Fruit fly (Drosophila melanogaster) whole organism, embryonic: ENCODE measurements around the gene Acp29AB.
A peak's percentile ranks its signal among the peaks of the same experiment; 100 is the strongest.

Experiments used
- Awh ChIP-seq: fragments of 200-800 bp; sonication (Bioruptor generic); IDR thresholded peaks from 2 replicates; pipeline ENCODE4, ENCODE4 v1.3.6; 2022; ENCODE audit warnings: missing biosample characterization, missing genetic modification characterization
- B-H2 ChIP-seq: fragments of 200-800 bp; sonication (Bioruptor generic); optimal IDR thresholded peaks from 2 replicates; lab custom pipeline; 2018; ENCODE audit warnings: missing biosample characterization, mild to moderate bottlenecking, missing genetic modification characterization
- CG10209 ChIP-seq: fragments of 200-800 bp; sonication (Bioruptor generic); optimal IDR thresholded peaks from 3 replicates; lab custom pipeline; 2017; ENCODE audit warnings: missing biosample characterization, mild to moderate bottlenecking, missing genetic modification characterization, missing genetic modification reagents
- CG10267 ChIP-seq: fragments of 200-800 bp; sonication (Bioruptor generic); optimal IDR thresholded peaks from 2 replicates; lab custom pipeline; 2018; ENCODE audit warnings: missing biosample characterization, mild to moderate bottlenecking, missing genetic modification characterization, moderate library complexity
- CG11247 ChIP-seq: fragments of 200-800 bp; sonication (Bioruptor generic); IDR thresholded peaks from 2 replicates; pipeline ENCODE4 v1.3.6; 2022; ENCODE audit warnings: missing biosample characterization, missing genetic modification characterization
- CG11560 ChIP-seq: fragments of 200-800 bp; sonication (Bioruptor generic); IDR thresholded peaks from 3 replicates; pipeline ENCODE4 v1.3.6; 2022; ENCODE audit warnings: missing biosample characterization, missing genetic modification characterization
- CG13287 ChIP-seq: fragments of 200-800 bp; sonication (Bioruptor generic); IDR thresholded peaks from 2 replicates; pipeline ENCODE4 v1.3.6; 2022; ENCODE audit warnings: missing biosample characterization, missing genetic modification characterization; ENCODE audit not compliant: partially characterized antibody
- CG15011 ChIP-seq: fragments of 200-800 bp; sonication (Bioruptor generic); optimal IDR thresholded peaks from 3 replicates; lab custom pipeline; 2018; ENCODE audit warnings: missing biosample characterization, mild to moderate bottlenecking, missing genetic modification characterization
- CG16863 ChIP-seq: fragments of 200-800 bp; sonication (Bioruptor generic); optimal IDR thresholded peaks from 3 replicates; lab custom pipeline; 2016; ENCODE audit warnings: missing biosample characterization, missing genetic modification characterization
- CG18619 ChIP-seq: fragments of 200-800 bp; sonication (Bioruptor generic); optimal IDR thresholded peaks from 3 replicates; lab custom pipeline; 2017; ENCODE audit warnings: missing biosample characterization, mild to moderate bottlenecking, missing genetic modification characterization
- CG18764 ChIP-seq: fragments of 200-800 bp; sonication (Bioruptor generic); optimal IDR thresholded peaks from 3 replicates; lab custom pipeline; 2016; ENCODE audit warnings: missing biosample characterization, missing genetic modification characterization
- CG2129 ChIP-seq: fragments of 200-800 bp; sonication (Bioruptor generic); IDR thresholded peaks from 2 replicates; pipeline ENCODE4 v1.3.6; 2022; ENCODE audit warnings: missing biosample characterization, missing genetic modification characterization; ENCODE audit not compliant: partially characterized antibody
- CG2202 ChIP-seq: fragments of 200-800 bp; sonication (Bioruptor generic); optimal IDR thresholded peaks from 2 replicates; lab custom pipeline; 2018; ENCODE audit warnings: missing biosample characterization, mild to moderate bottlenecking, missing genetic modification characterization
- CG2875 ChIP-seq: fragments of 200-800 bp; sonication (Bioruptor generic); optimal IDR thresholded peaks from 2 replicates; lab custom pipeline; 2017; ENCODE audit warnings: missing biosample characterization, mild to moderate bottlenecking, missing genetic modification characterization, missing genetic modification reagents
- CG30020 ChIP-seq: fragments of 200-800 bp; optimal IDR thresholded peaks from 2 replicates; lab custom pipeline; 2019; ENCODE audit warnings: missing biosample characterization, mild to moderate bottlenecking, missing genetic modification characterization, moderate library complexity
- CG3838 ChIP-seq: fragments of 200-800 bp; sonication (Bioruptor generic); optimal IDR thresholded peaks from 3 replicates; lab custom pipeline; 2016; ENCODE audit warnings: missing biosample characterization, missing genetic modification characterization
- CG3847 ChIP-seq: fragments of 200-800 bp; sonication (Bioruptor generic); IDR thresholded peaks from 2 replicates; pipeline ENCODE4 v1.3.6; 2022; ENCODE audit warnings: missing biosample characterization, missing genetic modification characterization
- CG4617 ChIP-seq: fragments of 200-800 bp; sonication (Bioruptor generic); optimal IDR thresholded peaks from 3 replicates; lab custom pipeline; 2016; ENCODE audit warnings: missing biosample characterization, missing genetic modification characterization, borderline replicate concordance
- CG4707 ChIP-seq: fragments of 200-800 bp; sonication (Bioruptor generic); optimal IDR thresholded peaks from 2 replicates; lab custom pipeline; 2018; ENCODE audit warnings: missing biosample characterization, mild to moderate bottlenecking, missing genetic modification characterization, moderate library complexity
- CG6254 ChIP-seq: fragments of 200-800 bp; sonication (Bioruptor generic); optimal IDR thresholded peaks from 3 replicates; lab custom pipeline; 2017; ENCODE audit warnings: mild to moderate bottlenecking, missing biosample characterization, missing genetic modification reagents, missing genetic modification characterization
- CG7556 ChIP-seq: fragments of 200-800 bp; sonication (Bioruptor generic); optimal IDR thresholded peaks from 2 replicates; lab custom pipeline; 2017; ENCODE audit warnings: missing biosample characterization, mild to moderate bottlenecking, missing genetic modification characterization
- CG7963 ChIP-seq: fragments of 200-800 bp; sonication (Bioruptor generic); IDR thresholded peaks from 3 replicates; pipeline ENCODE4 v1.3.6; 2022; ENCODE audit warnings: missing biosample characterization, missing genetic modification characterization; ENCODE audit not compliant: partially characterized antibody
- Dp ChIP-seq: fragments of 200-800 bp; sonication (Bioruptor generic); optimal IDR thresholded peaks from 2 replicates; lab custom pipeline; 2018; ENCODE audit warnings: missing biosample characterization, mild to moderate bottlenecking, missing genetic modification characterization, moderate library complexity
- Dref ChIP-seq: fragments of 200-800 bp; sonication (Bioruptor generic); IDR thresholded peaks from 2 replicates; pipeline ENCODE4 v1.3.6; 2022; ENCODE audit warnings: missing biosample characterization, missing genetic modification characterization
- ERR ChIP-seq: fragments of 200-800 bp; sonication (Bioruptor generic); optimal IDR thresholded peaks from 2 replicates; lab custom pipeline; 2016; ENCODE audit warnings: missing biosample characterization, missing genetic modification characterization
- Ets65A ChIP-seq: fragments of 200-800 bp; sonication (Bioruptor generic); peaks from one replicate; lab custom pipeline; 2016; ENCODE audit warnings: missing biosample characterization, missing genetic modification characterization
- H15 ChIP-seq: fragments of 200-800 bp; sonication (Bioruptor generic); IDR thresholded peaks from 3 replicates; pipeline ENCODE4 v1.3.6; 2022; ENCODE audit warnings: missing biosample characterization, missing genetic modification characterization
- Hmr ChIP-seq: fragments of 200-800 bp; sonication (Bioruptor generic); optimal IDR thresholded peaks from 3 replicates; lab custom pipeline; 2017; ENCODE audit warnings: mild to moderate bottlenecking, missing biosample characterization, missing genetic modification reagents, missing genetic modification characterization
- NK7.1 ChIP-seq: fragments of 200-800 bp; sonication (Bioruptor generic); optimal IDR thresholded peaks from 3 replicates; lab custom pipeline; 2016; ENCODE audit warnings: missing biosample characterization, missing genetic modification characterization
- Nf-YB ChIP-seq: fragments of 200-800 bp; sonication (Bioruptor generic); optimal IDR thresholded peaks from 3 replicates; lab custom pipeline; 2019; ENCODE audit warnings: missing biosample characterization, mild to moderate bottlenecking, missing genetic modification characterization, moderate library complexity
- Opbp ChIP-seq: fragments of 200-800 bp; sonication (Bioruptor generic); IDR thresholded peaks from 3 replicates; pipeline ENCODE4 v1.3.6; 2022; ENCODE audit warnings: missing biosample characterization, missing genetic modification characterization; ENCODE audit not compliant: partially characterized antibody
- Optix ChIP-seq: fragments of 200-800 bp; sonication (Bioruptor generic); IDR thresholded peaks from 3 replicates; pipeline ENCODE4 v1.3.6; 2022; ENCODE audit warnings: missing biosample characterization, missing genetic modification characterization
- Sox102F ChIP-seq: fragments of 200-800 bp; sonication (Bioruptor generic); optimal IDR thresholded peaks from 2 replicates; lab custom pipeline; 2018; ENCODE audit warnings: missing biosample characterization, mild to moderate bottlenecking, missing genetic modification characterization, moderate library complexity
- az2 ChIP-seq: fragments of 200-800 bp; sonication (Bioruptor generic); optimal IDR thresholded peaks from 3 replicates; lab custom pipeline; 2016; ENCODE audit warnings: missing biosample characterization, missing genetic modification characterization
- chinmo ChIP-seq: fragments of 200-800 bp; sonication (Bioruptor generic); IDR thresholded peaks from 4 replicates; pipeline ENCODE4 v1.3.6; 2022; ENCODE audit warnings: missing biosample characterization, missing genetic modification characterization; ENCODE audit not compliant: partially characterized antibody
- dmrt99B ChIP-seq: fragments of 200-800 bp; sonication (Bioruptor generic); optimal IDR thresholded peaks from 2 replicates; lab custom pipeline; 2018; ENCODE audit warnings: missing biosample characterization, mild to moderate bottlenecking, missing genetic modification characterization, moderate library complexity
- grau ChIP-seq: fragments of 200-800 bp; optimal IDR thresholded peaks from 3 replicates; lab custom pipeline; 2019; ENCODE audit warnings: missing biosample characterization, mild to moderate bottlenecking, missing genetic modification characterization, moderate library complexity
- gsb ChIP-seq: fragments of 200-800 bp; sonication (Bioruptor generic); IDR thresholded peaks from 2 replicates; pipeline ENCODE4 v1.3.6; 2022; ENCODE audit warnings: missing biosample characterization, missing genetic modification characterization
- mirr ChIP-seq: fragments of 200-800 bp; sonication (Bioruptor generic); optimal IDR thresholded peaks from 3 replicates; lab custom pipeline; 2018; ENCODE audit warnings: missing biosample characterization, mild to moderate bottlenecking, missing genetic modification characterization
- seq ChIP-seq: fragments of 200-800 bp; sonication (Bioruptor generic); IDR thresholded peaks from 2 replicates; pipeline ENCODE4 v1.3.6; 2022; ENCODE audit warnings: missing biosample characterization, missing genetic modification characterization
- shn ChIP-seq: fragments of 200-800 bp; sonication (Bioruptor generic); optimal IDR thresholded peaks from 3 replicates; lab custom pipeline; 2016; ENCODE audit warnings: missing biosample characterization, missing genetic modification characterization
- sisA ChIP-seq: fragments of 200-800 bp; sonication (Bioruptor generic); IDR thresholded peaks from 2 replicates; pipeline ENCODE4 v1.3.6; 2022; ENCODE audit warnings: missing biosample characterization, missing genetic modification characterization
- sob ChIP-seq: fragments of 200-800 bp; sonication (Bioruptor generic); IDR thresholded peaks from 2 replicates; pipeline ENCODE4 v1.3.6; 2022; ENCODE audit warnings: missing biosample characterization, missing genetic modification characterization
- tap ChIP-seq: fragments of 200-800 bp; optimal IDR thresholded peaks from 3 replicates; lab custom pipeline; 2019; ENCODE audit warnings: missing biosample characterization, mild to moderate bottlenecking, missing genetic modification characterization, moderate library complexity
- tgo ChIP-seq: fragments of 200-800 bp; sonication (Bioruptor generic); IDR thresholded peaks from 3 replicates; pipeline ENCODE4 v1.3.6; 2022; ENCODE audit warnings: missing biosample characterization, missing genetic modification characterization
- vnd ChIP-seq: fragments of 200-800 bp; sonication (Bioruptor generic); IDR thresholded peaks from 3 replicates; pipeline ENCODE4 v1.3.6; 2022; ENCODE audit warnings: missing biosample characterization, missing genetic modification characterization; ENCODE audit not compliant: partially characterized antibody
- wor ChIP-seq: fragments of 200-800 bp; sonication (Bioruptor generic); IDR thresholded peaks from 2 replicates; pipeline ENCODE4 v1.3.6; 2022; ENCODE audit warnings: missing biosample characterization, missing genetic modification characterization
- z ChIP-seq: fragments of 200-800 bp; sonication (Bioruptor generic); IDR thresholded peaks from 3 replicates; pipeline ENCODE4 v1.3.6; 2022; ENCODE audit warnings: missing biosample characterization, missing genetic modification characterization

Acp29AB gene

DNA sequence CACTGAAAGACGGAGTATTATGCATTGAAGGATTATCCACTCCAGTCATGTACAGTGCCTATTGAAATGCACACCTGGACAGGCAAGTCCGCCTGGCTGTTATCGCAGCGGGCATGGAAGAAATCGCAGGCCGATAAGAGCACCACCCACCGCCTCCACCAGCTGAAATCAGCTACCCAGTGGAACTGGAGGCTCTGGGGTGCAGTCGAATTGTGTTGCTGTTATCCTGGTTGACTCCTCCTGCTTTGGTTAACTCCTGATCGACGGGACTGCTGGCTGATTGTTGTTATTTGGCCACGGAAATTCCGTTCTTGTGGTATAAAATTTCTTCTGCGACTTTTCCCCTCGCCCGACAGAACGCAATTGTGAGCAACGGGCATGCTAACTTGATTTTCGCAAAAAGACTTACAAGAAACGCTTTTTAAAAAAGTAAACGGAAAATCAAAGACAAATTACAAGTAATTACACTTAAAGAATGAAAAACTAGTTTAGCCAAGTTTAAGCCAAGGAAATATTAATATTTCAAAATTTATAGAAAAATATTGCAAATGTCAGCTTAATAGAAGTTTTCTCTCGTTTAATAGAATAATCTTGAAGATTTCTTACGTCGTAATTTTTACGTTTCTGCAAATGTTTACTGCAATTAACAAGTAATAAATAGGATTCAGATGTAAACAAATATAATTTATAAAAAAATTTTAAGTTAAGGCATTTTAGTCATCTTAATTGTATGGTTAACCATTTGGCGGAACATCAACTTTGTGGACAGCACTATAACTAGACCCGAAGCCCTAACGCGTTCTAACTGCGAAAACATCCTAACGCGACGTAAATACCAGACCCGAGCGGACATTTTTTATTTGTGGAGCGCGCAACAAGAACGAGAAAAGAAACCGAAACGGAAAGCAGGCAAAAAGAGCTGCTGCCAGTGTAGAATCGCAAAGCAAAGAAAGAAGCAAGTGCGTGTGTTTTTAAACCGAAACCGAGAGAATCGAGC is 22.2 kb upstream of the Acp29AB start, which contains the start of the genes CG13398 and Akap200 (continued):
- TF ChIP-seq sisA (GFP tag; lab: Robert Waterston, UW) (no peak), tap (tag; lab: Kevin White, UChicago) (no peak), CG10209 (GFP tag; lab: Kevin White, UChicago) (peak; percentile 38), gsb (GFP tag; lab: Robert Waterston, UW) (no peak), CG2202 (tag; lab: Kevin White, UChicago) (no peak), seq (no peak), CG11247 (GFP tag; lab: Robert Waterston, UW) (0 out of 2 replicates have a peak, but pooled peaks have one; percentile 10), dmrt99B (tag; lab: Kevin White, UChicago) (no peak), Optix (GFP tag; lab: Robert Waterston, UW) (no peak), Hmr (peak; percentile 3), az2 (GFP tag; lab: Kevin White, UChicago) (peak; percentile 17), H15 (GFP tag; lab: Robert Waterston, UW) (no peak), CG3838 (GFP tag; lab: Kevin White, UChicago) (no peak), CG30020 (tag; lab: Kevin White, UChicago) (peak; percentile 31), Dref (GFP tag; lab: Robert Waterston, UW) (0 out of 2 replicates have a peak, but pooled peaks have one; percentile 20), CG6254 (no peak), CG11560 (tag; lab: Robert Waterston, UW) (no peak), CG2129 (GFP tag; lab: Robert Waterston, UW) (no peak), Sox102F (GFP tag; lab: Kevin White, UChicago) (no peak), CG13287 (GFP tag; lab: Robert Waterston, UW) (0 out of 2 replicates have a peak, but pooled peaks have one; percentile 15), CG7556 (GFP tag; lab: Kevin White, UChicago) (no peak), wor (GFP tag; lab: Robert Waterston, UW) (no peak), tgo (GFP tag; lab: Robert Waterston, UW) (no peak), grau (tag; lab: Kevin White, UChicago) (peak; percentile 30), B-H2 (GFP tag; lab: Kevin White, UChicago) (peak; percentile 29), Nf-YB (GFP tag; lab: Kevin White, UChicago) (no peak), vnd (GFP tag; lab: Robert Waterston, UW) (no peak), CG18619 (GFP tag; lab: Kevin White, UChicago) (peak; percentile 4), shn (GFP tag; lab: Kevin White, UChicago) (no peak), CG7963 (no peak), CG4617 (GFP tag; lab: Kevin White, UChicago) (peak; percentile 72), CG15011 (no peak), CG16863 (GFP tag; lab: Kevin White, UChicago) (no peak), sob (GFP tag; lab: Robert Waterston, UW) (no peak), CG10267 (tag; lab: Kevin White, UChicago) (peak; percentile 47), chinmo (no peak), CG4707 (GFP tag; lab: Kevin White, UChicago) (no peak), z (GFP tag; lab: Robert Waterston, UW) (no peak), Ets65A (no peak), CG18764 (no peak), Opbp (GFP tag; lab: Robert Waterston, UW) (peak; percentile 43; the same call in 1 of the 3 replicates), mirr (GFP tag; lab: Kevin White, UChicago) (no peak), CG2875 (GFP tag; lab: Kevin White, UChicago) (no peak), ERR (no peak), CG3847 (GFP tag; lab: Robert Waterston, UW) (peak; percentile 66), NK7.1 (GFP tag; lab: Kevin White, UChicago) (no peak), Dp (GFP tag; lab: Kevin White, UChicago) (peak; percentile 49), Awh (GFP tag; lab: Robert Waterston, UW) (no peak)
